Worm (Caenorhabditis elegans) whole organism, L1 larva: Measurements from ENCODE around the gene Y32G9A.2.

Experiments used
- C04F5.9 ChIP-seq: sonication (generic microtip); optimal IDR thresholded peaks from 2 replicates; lab custom pipeline; 2016; ENCODE audit warnings: missing genetic modification characterization, missing compliant biosample characterization
- F16B12.6 ChIP-seq: fragments of 150-350 bp; optimal IDR thresholded peaks from 2 replicates; lab custom pipeline; 2014; ENCODE audit warnings: missing biosample characterization, missing genetic modification characterization
- Y116A8C.19 ChIP-seq: sonication (generic microtip); optimal IDR thresholded peaks from 2 replicates; lab custom pipeline; 2016; ENCODE audit warnings: missing compliant biosample characterization, missing genetic modification characterization, borderline replicate concordance
- ama-1 ChIP-seq: fragments of 150-350 bp; optimal IDR thresholded peaks from 2 replicates; lab custom pipeline; 2014
- ceh-63 ChIP-seq: fragments of 200-800 bp; sonication (Bioruptor generic); optimal IDR thresholded peaks from 2 replicates; lab custom pipeline; 2018; ENCODE audit warnings: mild to moderate bottlenecking, missing genetic modification characterization, missing compliant biosample characterization
- ceh-8 ChIP-seq: fragments of 200-800 bp; sonication (Bioruptor generic); optimal IDR thresholded peaks from 2 replicates; lab custom pipeline; 2018; ENCODE audit warnings: mild to moderate bottlenecking, missing genetic modification characterization, moderate library complexity, missing compliant biosample characterization
- ceh-88 ChIP-seq: fragments of 200-800 bp; sonication (Bioruptor generic); IDR thresholded peaks from 2 replicates; pipeline ENCODE4 v1.3.6; 2022; ENCODE audit warnings: missing genetic modification characterization, missing compliant biosample characterization
- ceh-90 ChIP-seq: sonication (generic microtip); optimal IDR thresholded peaks from 2 replicates; lab custom pipeline; 2016; ENCODE audit warnings: missing genetic modification characterization, missing compliant biosample characterization
- ces-1 ChIP-seq: fragments of 150-350 bp; optimal IDR thresholded peaks from 2 replicates; lab custom pipeline; 2014; ENCODE audit warnings: missing biosample characterization, missing genetic modification reagents, missing genetic modification characterization
- efl-1 ChIP-seq, 4 experiments: fragments of 150-350 bp; optimal IDR thresholded peaks in 3 of 4; peaks in 1 of 4; 1 replicate in 1 of 4; 2 replicates in 3 of 4; lab custom pipeline; 2014; ENCODE audit warnings: missing biosample characterization in 2 of 4, missing genetic modification characterization in 2 of 4, missing genetic modification reagents in 2 of 4
- efl-3 ChIP-seq: fragments of 200-800 bp; sonication (Bioruptor generic); optimal IDR thresholded peaks from 2 replicates; lab custom pipeline; 2018; ENCODE audit warnings: mild to moderate bottlenecking, missing genetic modification characterization, missing compliant biosample characterization
- elt-2 ChIP-seq: sonication (generic microtip); optimal IDR thresholded peaks from 2 replicates; lab custom pipeline; 2016; ENCODE audit warnings: missing genetic modification characterization, mild to moderate bottlenecking, inconsistent platforms, missing compliant biosample characterization, missing genetic modification reagents
- fkh-10 ChIP-seq: sonication (generic microtip); optimal IDR thresholded peaks from 2 replicates; lab custom pipeline; 2017; ENCODE audit warnings: missing biosample characterization, missing genetic modification reagents, missing genetic modification characterization
- fkh-8 ChIP-seq: sonication (generic microtip); optimal IDR thresholded peaks from 2 replicates; lab custom pipeline; 2016; ENCODE audit warnings: mild to moderate bottlenecking, missing genetic modification characterization, missing compliant biosample characterization
- fos-1 ChIP-seq: fragments of 150-350 bp; optimal IDR thresholded peaks from 2 replicates; lab custom pipeline; 2014; ENCODE audit warnings: missing biosample characterization, missing genetic modification characterization
- hlh-4 ChIP-seq: sonication (generic microtip); optimal IDR thresholded peaks from 2 replicates; lab custom pipeline; 2016; ENCODE audit warnings: mild to moderate bottlenecking, missing genetic modification characterization, missing compliant biosample characterization
- hpl-2 ChIP-seq: fragments of 150-350 bp; optimal IDR thresholded peaks from 2 replicates; lab custom pipeline; 2014; ENCODE audit warnings: missing biosample characterization, missing genetic modification reagents, missing genetic modification characterization
- isw-1 ChIP-seq: fragments of 200-800 bp; sonication (Bioruptor generic); IDR thresholded peaks from 2 replicates; pipeline ENCODE4 v1.3.6; 2022; ENCODE audit warnings: missing genetic modification characterization, missing compliant biosample characterization
- lin-14 ChIP-seq: fragments of 200-800 bp; sonication (Bioruptor generic); optimal IDR thresholded peaks from 2 replicates; lab custom pipeline; 2018; ENCODE audit warnings: mild to moderate bottlenecking, missing genetic modification characterization, moderate library complexity, missing compliant biosample characterization
- lsy-2 ChIP-seq, 2 experiments: fragments of 150-350 bp; optimal IDR thresholded peaks; 2 replicates each; lab custom pipeline; 2014; ENCODE audit warnings: missing biosample characterization in 2 of 2, missing genetic modification characterization in 2 of 2
- mef-2 ChIP-seq: fragments of 150-350 bp; optimal IDR thresholded peaks from 2 replicates; lab custom pipeline; 2014; ENCODE audit warnings: missing biosample characterization, missing genetic modification characterization
- nhr-11 ChIP-seq: fragments of 150-350 bp; optimal IDR thresholded peaks from 2 replicates; lab custom pipeline; 2014; ENCODE audit warnings: missing biosample characterization, missing genetic modification characterization
- nhr-47 ChIP-seq: sonication (generic microtip); optimal IDR thresholded peaks from 2 replicates; lab custom pipeline; 2016; ENCODE audit warnings: mild to moderate bottlenecking, missing genetic modification characterization, moderate library complexity, missing compliant biosample characterization
- nhr-85 ChIP-seq: sonication (generic microtip); peaks from one replicate; lab custom pipeline; 2016; ENCODE audit warnings: missing genetic modification characterization, inconsistent platforms, missing compliant biosample characterization
- nhr-90 ChIP-seq: sonication (generic microtip); optimal IDR thresholded peaks from 2 replicates; lab custom pipeline; 2016; ENCODE audit warnings: mild to moderate bottlenecking, missing genetic modification characterization, missing compliant biosample characterization; ENCODE audit not compliant: poor library complexity
- pag-3 ChIP-seq: sonication (generic microtip); optimal IDR thresholded peaks from 2 replicates; lab custom pipeline; 2017; ENCODE audit warnings: missing genetic modification characterization, mild to moderate bottlenecking, missing compliant biosample characterization, antibody characterized with exemption, borderline replicate concordance; ENCODE audit not compliant: insufficient read depth
- rnt-1 ChIP-seq: sonication (generic microtip); optimal IDR thresholded peaks from 2 replicates; lab custom pipeline; 2016; ENCODE audit warnings: mild to moderate bottlenecking, missing genetic modification characterization, moderate library complexity, missing compliant biosample characterization
- snu-23 ChIP-seq: sonication (generic microtip); optimal IDR thresholded peaks from 2 replicates; lab custom pipeline; 2016; ENCODE audit warnings: missing genetic modification characterization, missing compliant biosample characterization
- sptf-1 ChIP-seq: fragments of 150-350 bp; optimal IDR thresholded peaks from 2 replicates; lab custom pipeline; 2014; ENCODE audit warnings: missing biosample characterization, missing genetic modification characterization
- swsn-7 ChIP-seq: sonication (generic microtip); optimal IDR thresholded peaks from 2 replicates; lab custom pipeline; 2016; ENCODE audit warnings: missing genetic modification characterization, missing compliant biosample characterization
- tbx-2 ChIP-seq: sonication (generic microtip); optimal IDR thresholded peaks from 2 replicates; lab custom pipeline; 2016; ENCODE audit warnings: missing genetic modification characterization, missing compliant biosample characterization
- ztf-4 ChIP-seq: fragments of 150-350 bp; optimal IDR thresholded peaks from 2 replicates; lab custom pipeline; 2014; ENCODE audit warnings: missing biosample characterization, missing genetic modification characterization

The Y32G9A.2 gene

ce11 chrV:1875497-1875988, 42.8 kb upstream of the Y32G9A.2 start (continued):
- TF ChIP-seq sptf-1 (no peak), isw-1 (GFP tag; lab: Robert Waterston, UW) (no peak; the same call in 1 of the 2 replicates), C04F5.9 (tag; lab: Kevin White, UChicago) (no peak), lsy-2 (tag; optimal IDR thresholded peaks at IDR 0.05; lab: Kevin White, UChicago) (no peak), tbx-2 (tag; lab: Kevin White, UChicago) (no peak), nhr-90 (tag; lab: Kevin White, UChicago) (peak; percentile 17), ces-1 (no peak), F16B12.6 (tag; lab: Kevin White, UChicago) (no peak), ceh-8 (GFP tag; lab: Kevin White, UChicago) (no peak), ceh-88 (GFP tag; lab: Robert Waterston, UW) (no peak), Y116A8C.19 (no peak), hpl-2 (no peak), nhr-85 (peak; percentile 71), mef-2 (tag; lab: Kevin White, UChicago) (no peak), hlh-4 (no peak), lin-14 (no peak), ztf-4 (tag; lab: Kevin White, UChicago) (peak; percentile 65), ceh-63 (no peak), efl-3 (GFP tag; lab: Kevin White, UChicago) (no peak)

- TF ChIP-seq C04F5.9 (tag; lab: Kevin White, UChicago): no peak
- TF ChIP-seq efl-1 (optimal IDR thresholded peaks at IDR 0.05; lab: Kevin White, UChicago): no peak
- no peak for TF ChIP-seq efl-1 (GFP tag; optimal IDR thresholded peaks at IDR 0.05 in 1 of 2; lab: Kevin White, UChicago)
- no peak for TF ChIP-seq ama-1 (lab: Kevin White, UChicago)
- TF ChIP-seq ceh-90: no peak
Observed at ce11 chrV:1878030-1878429, 40.3 kb upstream of the Y32G9A.2 start.

- TF ChIP-seq nhr-90 (tag; lab: Kevin White, UChicago): peak; percentile 22
- peak; percentile 1 for TF ChIP-seq elt-2 (tag; lab: Kevin White, UChicago)
- no peak for TF ChIP-seq fkh-10 (GFP tag; lab: Kevin White, UChicago)
Observed at ce11 chrV:1883131-1883530, 35.2 kb upstream of the Y32G9A.2 start.

- TF ChIP-seq lin-14: peak; percentile 81
- no peak for TF ChIP-seq ama-1 (lab: Kevin White, UChicago)
- TF ChIP-seq hpl-2: no peak
- TF ChIP-seq fos-1: no peak
Observed at ce11 chrV:1886997-1887396, 31.3 kb upstream of the Y32G9A.2 start.

ce11 chrV:1888299-1888698, 30.0 kb upstream of the Y32G9A.2 start:
- peak; percentile 35 for TF ChIP-seq lin-14
- no peak for TF ChIP-seq hlh-4

ce11 chrV:1889996-1890395, 28.3 kb upstream of the Y32G9A.2 start:
- TF ChIP-seq swsn-7 (tag; lab: Kevin White, UChicago): no peak
- TF ChIP-seq snu-23: no peak
- TF ChIP-seq nhr-11 (tag; lab: Kevin White, UChicago): no peak
- TF ChIP-seq pag-3: no peak
- peak; percentile 16 for TF ChIP-seq rnt-1
- peak; percentile 1 for TF ChIP-seq fkh-8 (tag; lab: Kevin White, UChicago)
- TF ChIP-seq ceh-90: no peak
- no peak for TF ChIP-seq fkh-10 (GFP tag; lab: Kevin White, UChicago)
- TF ChIP-seq lin-14: peak; percentile 81
- TF ChIP-seq tbx-2 (tag; lab: Kevin White, UChicago): no peak
- TF ChIP-seq nhr-47 (tag; lab: Kevin White, UChicago): no peak
